Fruit fly (Drosophila melanogaster) whole organism, pupa: ENCODE results near the gene DNAlig4.

Source experiments
- CG10348 ChIP-seq: fragments of 200-800 bp; sonication (Bioruptor generic); IDR thresholded peaks from 2 replicates; pipeline ENCODE4 v1.3.6; 2022; ENCODE audit warnings: missing biosample characterization, missing genetic modification characterization
- CG12605 ChIP-seq: fragments of 200-800 bp; sonication (Bioruptor generic); IDR thresholded peaks from 2 replicates; pipeline ENCODE4 v1.3.6; 2022; ENCODE audit warnings: missing biosample characterization, missing genetic modification characterization
- CG13204 ChIP-seq: fragments of 200-800 bp; sonication (Bioruptor generic); optimal IDR thresholded peaks from 2 replicates; lab custom pipeline; 2018; ENCODE audit warnings: missing biosample characterization, mild to moderate bottlenecking, missing genetic modification characterization, moderate library complexity
- CG14655 ChIP-seq: fragments of 200-800 bp; sonication (Bioruptor generic); optimal IDR thresholded peaks from 3 replicates; lab custom pipeline; 2017; ENCODE audit warnings: mild to moderate bottlenecking, missing biosample characterization, missing genetic modification reagents, missing genetic modification characterization
- CG15710 ChIP-seq: fragments of 200-800 bp; sonication (Bioruptor generic); optimal IDR thresholded peaks from 2 replicates; lab custom pipeline; 2018; ENCODE audit warnings: missing biosample characterization, mild to moderate bottlenecking, missing genetic modification characterization, moderate library complexity
- CG17806 ChIP-seq: fragments of 200-800 bp; sonication (Bioruptor generic); optimal IDR thresholded peaks from 2 replicates; lab custom pipeline; 2018; ENCODE audit warnings: missing biosample characterization, mild to moderate bottlenecking, missing genetic modification characterization, moderate library complexity
- CG32121 ChIP-seq: fragments of 200-800 bp; sonication (Bioruptor generic); IDR thresholded peaks from 2 replicates; pipeline ENCODE4 v1.3.6; 2022; ENCODE audit warnings: missing biosample characterization, missing genetic modification characterization
- CG34367 ChIP-seq: fragments of 200-800 bp; sonication (Bioruptor generic); optimal IDR thresholded peaks from 2 replicates; lab custom pipeline; 2018; ENCODE audit warnings: missing biosample characterization, mild to moderate bottlenecking, missing genetic modification characterization
- CG4496 ChIP-seq: fragments of 200-800 bp; sonication (Bioruptor generic); IDR thresholded peaks from 3 replicates; pipeline ENCODE4 v1.3.6; 2022; ENCODE audit warnings: missing biosample characterization, missing genetic modification characterization
- CG8159 ChIP-seq: fragments of 200-800 bp; sonication (Bioruptor generic); optimal IDR thresholded peaks from 3 replicates; lab custom pipeline; 2018; ENCODE audit warnings: missing biosample characterization, mild to moderate bottlenecking, missing genetic modification characterization, moderate library complexity
- CG8301 ChIP-seq: fragments of 200-800 bp; sonication (Bioruptor generic); optimal IDR thresholded peaks from 2 replicates; lab custom pipeline; 2018; ENCODE audit warnings: missing biosample characterization, mild to moderate bottlenecking, missing genetic modification characterization
- CG9948 ChIP-seq: fragments of 200-800 bp; sonication (Bioruptor generic); optimal IDR thresholded peaks from 2 replicates; lab custom pipeline; 2018; ENCODE audit warnings: missing biosample characterization, mild to moderate bottlenecking, missing genetic modification characterization, moderate library complexity
- D1 ChIP-seq: fragments of 200-800 bp; sonication (Bioruptor generic); optimal IDR thresholded peaks from 2 replicates; lab custom pipeline; 2018; ENCODE audit warnings: missing biosample characterization, mild to moderate bottlenecking, missing genetic modification characterization, moderate library complexity
- EcR ChIP-seq: fragments of 200-800 bp; sonication (Bioruptor generic); optimal IDR thresholded peaks from 3 replicates; lab custom pipeline; 2019; ENCODE audit warnings: missing biosample characterization, missing genetic modification characterization, mild to moderate bottlenecking, moderate library complexity, missing genetic modification reagents
- Ets98B ChIP-seq: fragments of 200-800 bp; sonication (Bioruptor generic); IDR thresholded peaks from 2 replicates; pipeline ENCODE4 v1.3.6; 2022; ENCODE audit warnings: missing biosample characterization, missing genetic modification characterization
- Pif1A ChIP-seq: fragments of 200-800 bp; sonication (Bioruptor generic); optimal IDR thresholded peaks from 3 replicates; lab custom pipeline; 2016; ENCODE audit warnings: missing biosample characterization, missing genetic modification characterization
- Pif1B ChIP-seq: fragments of 200-800 bp; sonication (Bioruptor generic); optimal IDR thresholded peaks from 3 replicates; lab custom pipeline; 2016; ENCODE audit warnings: missing biosample characterization, missing genetic modification characterization
- Snoo ChIP-seq: fragments of 200-800 bp; sonication (Bioruptor generic); optimal IDR thresholded peaks from 3 replicates; lab custom pipeline; 2017; ENCODE audit warnings: missing biosample characterization, mild to moderate bottlenecking, missing genetic modification characterization, inconsistent platforms
- fd96Ca ChIP-seq: fragments of 200-800 bp; sonication (Bioruptor generic); IDR thresholded peaks from 3 replicates; pipeline ENCODE4 v1.3.6; 2022; ENCODE audit warnings: missing biosample characterization, missing genetic modification characterization
- gl ChIP-seq: fragments of 200-800 bp; sonication (Bioruptor generic); optimal IDR thresholded peaks from 2 replicates; lab custom pipeline; 2018; ENCODE audit warnings: missing biosample characterization, mild to moderate bottlenecking, missing genetic modification characterization
- rn ChIP-seq: fragments of 200-800 bp; sonication (Bioruptor generic); IDR thresholded peaks from 2 replicates; pipeline ENCODE4 v1.3.6; 2022; ENCODE audit warnings: missing biosample characterization, missing genetic modification characterization

The DNAlig4 gene

DNA sequence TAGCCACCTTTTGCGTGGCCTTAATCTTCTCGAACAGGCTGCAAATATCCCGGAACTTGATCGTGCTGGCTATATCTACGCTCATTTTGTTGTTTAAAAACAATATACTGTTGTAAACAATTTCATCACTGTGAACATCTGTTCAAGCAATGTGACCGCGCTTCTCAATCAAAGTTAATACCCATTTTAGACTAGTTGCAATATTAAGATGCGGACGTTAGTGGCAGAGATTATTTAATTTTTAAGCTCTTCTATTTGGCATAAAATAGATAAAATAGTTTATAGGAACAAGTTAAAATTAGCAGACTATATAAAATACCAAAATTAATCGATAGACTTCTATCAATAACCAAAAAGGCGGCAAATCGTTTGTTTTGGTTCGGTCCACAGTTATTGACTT lies at the start of gene DNAlig4, which contains the start of gene CG11164:
Gene DNAlig4, minus strand, starts transcription at position 156 of the 400 bp plus-strand sequence.
Gene CG11164, plus strand, starts transcription at position 359 of the 400 bp plus-strand sequence.
- TF ChIP-seq CG32121 (GFP tag; lab: Robert Waterston, UW) (no peak), Pif1B (no peak), CG9948 (tag; lab: Kevin White, UChicago) (no peak), CG14655 (GFP tag; lab: Kevin White, UChicago) (no peak), CG4496 (no peak), CG34367 (tag; lab: Kevin White, UChicago) (no peak), CG8159 (tag; lab: Kevin White, UChicago) (no peak), CG15710 (tag; lab: Kevin White, UChicago) (no peak), Ets98B (GFP tag; lab: Robert Waterston, UW) (no peak), D1 (tag; lab: Kevin White, UChicago) (no peak), EcR (GFP tag; lab: Kevin White, UChicago) (no peak), Snoo (tag; lab: Kevin White, UChicago) (no peak)

- TF ChIP-seq Ets98B (GFP tag; lab: Robert Waterston, UW) (no peak), CG14655 (GFP tag; lab: Kevin White, UChicago) (no peak), gl (no peak), Snoo (tag; lab: Kevin White, UChicago) (no peak), Pif1A (no peak), CG17806 (tag; lab: Kevin White, UChicago) (no peak), CG32121 (GFP tag; lab: Robert Waterston, UW) (no peak), CG10348 (no peak), CG13204 (no peak), CG15710 (tag; lab: Kevin White, UChicago) (no peak)
These were observed 32.1 kb upstream of the DNAlig4 start for dm6 chrX:13699666-13700065.

DNA sequence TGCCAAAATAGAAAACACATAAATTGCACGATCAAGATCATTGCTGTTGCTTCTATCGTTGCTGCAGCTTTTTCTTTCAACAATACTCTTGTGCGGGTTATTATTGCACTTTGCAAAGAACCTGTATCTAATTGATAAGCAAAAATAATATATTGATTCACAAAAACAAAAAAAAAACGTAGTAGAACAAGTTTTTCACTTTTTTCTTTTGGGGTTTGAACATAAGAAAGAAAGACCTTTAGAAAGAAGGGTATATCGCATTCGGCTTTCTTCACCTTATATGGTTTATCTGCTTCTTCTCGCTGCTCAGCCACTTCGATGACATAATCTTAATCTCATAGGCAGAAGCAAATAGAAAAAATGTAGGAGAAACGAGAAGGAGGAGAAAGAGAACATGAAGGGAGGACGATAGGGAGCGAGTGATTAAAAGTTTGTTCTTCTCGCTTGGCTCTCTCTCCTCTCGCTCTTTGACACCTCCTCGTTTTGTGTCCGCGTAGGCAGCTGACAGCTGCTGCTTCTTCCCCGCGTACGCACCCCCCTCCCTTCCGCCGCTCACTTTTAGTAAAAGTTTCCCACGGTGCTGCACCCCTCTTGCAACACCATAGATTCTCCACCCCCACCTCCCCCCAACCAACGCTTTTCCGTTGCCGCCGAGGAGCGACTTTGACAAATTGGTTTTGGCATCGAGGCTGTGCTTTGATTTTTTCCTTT lies 31.3 kb upstream of the DNAlig4 start:
- TF ChIP-seq rn (GFP tag; lab: Robert Waterston, UW) = no peak
- no peak for TF ChIP-seq CG12605 (GFP tag; lab: Robert Waterston, UW)
- no peak for TF ChIP-seq CG15710 (tag; lab: Kevin White, UChicago)
- TF ChIP-seq Pif1A = no peak
- no peak for TF ChIP-seq Pif1B
- no peak for TF ChIP-seq CG10348
- no peak for TF ChIP-seq CG34367 (tag; lab: Kevin White, UChicago)
- TF ChIP-seq CG17806 (tag; lab: Kevin White, UChicago) = no peak
- no peak for TF ChIP-seq D1 (tag; lab: Kevin White, UChicago)
- TF ChIP-seq CG8159 (tag; lab: Kevin White, UChicago) = no peak
- no peak for TF ChIP-seq fd96Ca (GFP tag; lab: Robert Waterston, UW)
- peak; percentile 8 for TF ChIP-seq CG8301 (tag; lab: Kevin White, UChicago)
- 0 out of 2 replicates have a peak, but pooled peaks have one; percentile 19 for TF ChIP-seq CG32121 (GFP tag; lab: Robert Waterston, UW)
- peak; percentile 63; the same call in 1 of the 3 replicates for TF ChIP-seq CG4496
- no peak for TF ChIP-seq Snoo (tag; lab: Kevin White, UChicago)
- no peak for TF ChIP-seq CG9948 (tag; lab: Kevin White, UChicago)
- peak; percentile 15 for TF ChIP-seq CG14655 (GFP tag; lab: Kevin White, UChicago)
- TF ChIP-seq CG13204 = no peak
- TF ChIP-seq gl = no peak
- TF ChIP-seq Ets98B (GFP tag; lab: Robert Waterston, UW) = peak; percentile 43; the same call in 1 of the 2 replicates
- TF ChIP-seq EcR (GFP tag; lab: Kevin White, UChicago) = no peak

DNA sequence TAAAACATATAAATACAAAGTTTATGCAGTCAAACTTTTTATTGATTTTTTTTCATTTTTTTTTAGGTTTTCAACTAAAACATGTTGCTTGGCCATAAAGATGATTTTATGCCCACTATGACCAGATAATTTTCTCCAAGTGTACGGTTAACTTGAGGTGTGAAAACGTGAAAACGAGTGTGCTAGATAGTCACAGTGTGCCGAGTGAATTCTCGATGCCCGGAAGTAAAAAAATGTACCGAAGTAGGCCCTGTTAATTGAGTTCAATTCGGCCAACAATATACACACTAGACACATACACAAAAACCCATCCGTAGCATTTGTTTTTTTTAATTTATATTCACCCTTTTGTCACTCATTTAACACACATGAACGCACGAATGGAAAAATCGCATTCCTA lies 24.4 kb upstream of the DNAlig4 start, which contains the start of gene Nna1:
Gene Nna1, plus strand, starts transcription at position 301 of the 400 bp plus-strand sequence.
- TF ChIP-seq Snoo (tag; lab: Kevin White, UChicago) (no peak), EcR (GFP tag; lab: Kevin White, UChicago) (no peak), CG4496 (no peak), CG8159 (tag; lab: Kevin White, UChicago) (no peak), CG9948 (tag; lab: Kevin White, UChicago) (no peak), CG15710 (tag; lab: Kevin White, UChicago) (no peak), CG14655 (GFP tag; lab: Kevin White, UChicago) (no peak), rn (GFP tag; lab: Robert Waterston, UW) (no peak), CG8301 (tag; lab: Kevin White, UChicago) (no peak), Ets98B (GFP tag; lab: Robert Waterston, UW) (no peak), CG13204 (no peak), CG32121 (GFP tag; lab: Robert Waterston, UW) (no peak), gl (no peak), CG12605 (GFP tag; lab: Robert Waterston, UW) (no peak), CG10348 (no peak)

DNA sequence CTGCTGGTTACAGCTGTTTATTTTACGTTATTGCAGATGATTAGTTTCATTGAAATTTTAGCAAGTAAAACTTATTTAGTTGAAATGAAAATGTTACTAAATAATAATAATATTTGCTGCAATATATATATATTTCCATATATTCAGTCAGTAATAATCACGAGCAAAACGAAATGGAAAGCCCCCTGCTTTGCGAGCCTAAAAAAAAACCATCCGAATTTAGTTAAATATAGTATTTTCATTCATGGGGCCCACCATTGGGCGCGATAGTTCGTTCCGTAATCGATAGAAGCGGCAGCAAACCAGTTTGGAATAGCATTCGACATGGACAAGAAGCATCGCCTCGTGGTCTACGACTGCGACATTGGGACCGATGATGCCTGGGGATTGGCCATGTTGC lies 15.0 kb upstream of the DNAlig4 start, which contains the start of gene CG11158:
Gene CG11158, plus strand, starts transcription at position 301 of the 400 bp plus-strand sequence.
- no peak for TF ChIP-seq Ets98B (GFP tag; lab: Robert Waterston, UW)

DNA sequence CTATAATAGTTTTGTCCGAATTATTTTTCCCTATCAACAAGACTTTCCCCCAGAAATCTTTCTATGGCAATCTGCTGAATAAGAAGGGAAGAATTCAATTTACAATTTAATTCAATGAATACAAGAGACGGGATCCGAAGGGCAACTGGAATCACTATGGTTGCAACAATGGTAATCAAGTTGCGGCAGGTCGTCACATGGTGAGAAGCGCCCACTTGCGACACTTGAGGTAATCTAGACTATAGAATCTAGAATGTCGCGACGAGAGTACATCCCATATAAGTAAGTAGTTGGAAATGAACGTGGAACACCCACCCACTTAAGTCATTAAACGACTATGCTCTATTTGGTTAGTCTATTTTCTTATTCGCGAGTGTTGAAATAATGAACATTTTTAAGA lies 14.3 kb upstream of the DNAlig4 start:
- TF ChIP-seq CG9948 (tag; lab: Kevin White, UChicago) = no peak
- no peak for TF ChIP-seq rn (GFP tag; lab: Robert Waterston, UW)
- no peak for TF ChIP-seq D1 (tag; lab: Kevin White, UChicago)
- no peak for TF ChIP-seq fd96Ca (GFP tag; lab: Robert Waterston, UW)
- no peak for TF ChIP-seq CG8301 (tag; lab: Kevin White, UChicago)
- TF ChIP-seq CG32121 (GFP tag; lab: Robert Waterston, UW) = no peak
- no peak for TF ChIP-seq Pif1B
- no peak for TF ChIP-seq gl
- no peak for TF ChIP-seq Ets98B (GFP tag; lab: Robert Waterston, UW)
- no peak for TF ChIP-seq Pif1A
- no peak for TF ChIP-seq CG14655 (GFP tag; lab: Kevin White, UChicago)
- TF ChIP-seq CG10348 = no peak
- TF ChIP-seq CG15710 (tag; lab: Kevin White, UChicago) = no peak
- no peak for TF ChIP-seq CG34367 (tag; lab: Kevin White, UChicago)
- TF ChIP-seq CG13204 = no peak
- TF ChIP-seq Snoo (tag; lab: Kevin White, UChicago) = no peak
